4 fruit fly cellular contexts compared by ENCODE assay signal in genomic region chr3R:9013765-9014380, dm6.
TF ChIP-seq lines count a peak whose summit lies in the region.

No protein-coding gene starts in this region.

TF ChIP-seq in whole organism, adult, 20 proteins besides CTCF, POLR2A, EP300 and RAD21 (continued from another document):
- no peak for TF ChIP-seq ovo (GFP tag; optimal IDR thresholded peaks at IDR 0.05; lab: Kevin White, UChicago)
- peak; percentile 18 for TF ChIP-seq CG12768 (GFP tag; optimal IDR thresholded peaks at IDR 0.05; lab: Kevin White, UChicago)

TF ChIP-seq in whole organism, embryonic, 481 proteins besides CTCF, POLR2A, EP300 and RAD21 (continued from another document and continues in another):
- TF ChIP-seq HmgD (GFP tag; optimal IDR thresholded peaks at IDR 0.05; lab: Kevin White, UChicago) (peak; percentile 73), CG1647 (GFP tag; optimal IDR thresholded peaks at IDR 0.05; lab: Kevin White, UChicago) (peak; percentile 49), CG12155 (GFP tag; optimal IDR thresholded peaks at IDR 0.05; lab: Kevin White, UChicago) (peak; percentile 36), CG3163 (GFP tag; optimal IDR thresholded peaks at IDR 0.05; lab: Kevin White, UChicago) (peak; percentile 56), row (GFP tag; IDR thresholded peaks at IDR 0.05; lab: Robert Waterston, UW) (peak; percentile 56), CG17829 (tag; optimal IDR thresholded peaks at IDR 0.05; lab: Kevin White, UChicago) (peak; percentile 30), NfI (GFP tag; optimal IDR thresholded peaks at IDR 0.05; lab: Kevin White, UChicago) (peak; percentile 44), CG6175 (GFP tag; IDR thresholded peaks at IDR 0.05; lab: Robert Waterston, UW) (no peak), CG8924 (tag; optimal IDR thresholded peaks at IDR 0.05; lab: Kevin White, UChicago) (peak; percentile 51), Dll (GFP tag; IDR thresholded peaks at IDR 0.05; lab: Robert Waterston, UW; ENCODE audit: partially characterized antibody) (peak; percentile 46; the same call in 1 of the 4 replicates), CG11247 (GFP tag; IDR thresholded peaks at IDR 0.05; lab: Robert Waterston, UW) (0 out of 2 replicates have a peak, but pooled peaks have one; percentile 35), CG2875 (GFP tag; optimal IDR thresholded peaks at IDR 0.05; lab: Kevin White, UChicago) (peak; percentile 12), p53 (GFP tag; optimal IDR thresholded peaks at IDR 0.05; lab: Kevin White, UChicago) (peak; percentile 32), nom (GFP tag; optimal IDR thresholded peaks at IDR 0.05; lab: Kevin White, UChicago) (peak; percentile 38), CG10267 (tag; optimal IDR thresholded peaks at IDR 0.05; lab: Kevin White, UChicago) (peak; percentile 17), Dbx (GFP tag; IDR thresholded peaks at IDR 0.05; lab: Robert Waterston, UW) (peak; percentile 41; the same call in 1 of the 3 replicates), tap (tag; optimal IDR thresholded peaks at IDR 0.05; lab: Kevin White, UChicago) (no peak), Optix (GFP tag; IDR thresholded peaks at IDR 0.05; lab: Robert Waterston, UW) (no peak), lilli (GFP tag; optimal IDR thresholded peaks at IDR 0.05; lab: Kevin White, UChicago) (peak; percentile 82), Sry-δ (GFP tag; optimal IDR thresholded peaks at IDR 0.05; lab: Kevin White, UChicago) (peak; percentile 26), klu (GFP tag; IDR thresholded peaks at IDR 0.05; lab: Robert Waterston, UW) (no peak), CG8089 (GFP tag; optimal IDR thresholded peaks at IDR 0.05; lab: Kevin White, UChicago) (peak; percentile 13), CG2199 (GFP tag; IDR thresholded peaks at IDR 0.05; lab: Robert Waterston, UW) (no peak), crc (GFP tag; optimal IDR thresholded peaks at IDR 0.05; lab: Kevin White, UChicago) (peak; percentile 34), CG10366 (GFP tag; IDR thresholded peaks at IDR 0.05; lab: Robert Waterston, UW) (no peak), MESR4 (GFP tag; optimal IDR thresholded peaks at IDR 0.05; lab: Kevin White, UChicago) (peak; percentile 71), sd (tag; optimal IDR thresholded peaks at IDR 0.05; lab: Kevin White, UChicago) (peak; percentile 71), pan (optimal IDR thresholded peaks at IDR 0.05; lab: Kevin White, UChicago) (no peak), pan (GFP tag; optimal IDR thresholded peaks at IDR 0.05 in 1 of 2, IDR thresholded peaks at IDR 0.05 in 1 of 2) (peak in 1 of 2 experiments; percentile 36), CG1602 (GFP tag; optimal IDR thresholded peaks at IDR 0.05; lab: Kevin White, UChicago) (no peak), ara (GFP tag; IDR thresholded peaks at IDR 0.05; lab: Robert Waterston, UW) (no peak), CG12236 (GFP tag; optimal IDR thresholded peaks at IDR 0.05; lab: Kevin White, UChicago) (peak; percentile 0), dmrt11E (tag; optimal IDR thresholded peaks at IDR 0.05; lab: Kevin White, UChicago) (peak; percentile 33), Sin3A (optimal IDR thresholded peaks at IDR 0.05; lab: Kevin White, UChicago) (peak; percentile 38), CG15514 (GFP tag; optimal IDR thresholded peaks at IDR 0.05; lab: Kevin White, UChicago) (peak; percentile 63), grau (tag; optimal IDR thresholded peaks at IDR 0.05; lab: Kevin White, UChicago) (peak; percentile 54), CG13424 (tag; optimal IDR thresholded peaks at IDR 0.05; lab: Kevin White, UChicago) (peak; percentile 52), ewg (GFP tag; optimal IDR thresholded peaks at IDR 0.05; lab: Kevin White, UChicago) (peak; percentile 45), chif (GFP tag; optimal IDR thresholded peaks at IDR 0.05; lab: Kevin White, UChicago) (peak in 1 of 2 experiments; percentile 42), CG1233 (GFP tag; optimal IDR thresholded peaks at IDR 0.05; lab: Kevin White, UChicago) (peak; percentile 10), gfzf (GFP tag; optimal IDR thresholded peaks at IDR 0.05; lab: Kevin White, UChicago) (peak; percentile 14), CG4854 (GFP tag; optimal IDR thresholded peaks at IDR 0.05; lab: Kevin White, UChicago) (peak; percentile 17)

TF ChIP-seq in whole organism, prepupa, 60 proteins besides CTCF, POLR2A, EP300 and RAD21 (continued from another document):
- TF ChIP-seq Met (GFP tag; optimal IDR thresholded peaks at IDR 0.05; lab: Kevin White, UChicago) (no peak), vri (GFP tag; optimal IDR thresholded peaks at IDR 0.05; lab: Kevin White, UChicago) (peak; percentile 99), CG11762 (GFP tag; optimal IDR thresholded peaks at IDR 0.05; lab: Kevin White, UChicago; ENCODE audit: insufficient read depth) (no peak), CG6792 (GFP tag; optimal IDR thresholded peaks at IDR 0.05; lab: Kevin White, UChicago) (peak; percentile 47), CG8119 (GFP tag; IDR thresholded peaks at IDR 0.05; lab: Robert Waterston, UW) (no peak; the same call in 2 of the 3 replicates), salr (GFP tag; optimal IDR thresholded peaks at IDR 0.05; lab: Kevin White, UChicago) (no peak), Gug (GFP tag; IDR thresholded peaks at IDR 0.05; lab: Robert Waterston, UW) (0 out of 2 replicates have a peak, but pooled peaks have one; percentile 16), Ets96B (tag; optimal IDR thresholded peaks at IDR 0.05; lab: Kevin White, UChicago) (peak; percentile 15), CG3032 (tag; optimal IDR thresholded peaks at IDR 0.05; lab: Kevin White, UChicago) (peak; percentile 54), CG4318 (GFP tag; optimal IDR thresholded peaks at IDR 0.05; lab: Kevin White, UChicago) (no peak), CG7368 (GFP tag; optimal IDR thresholded peaks at IDR 0.05; lab: Kevin White, UChicago) (no peak), CG6808 (GFP tag; optimal IDR thresholded peaks at IDR 0.05; lab: Kevin White, UChicago) (no peak), net (GFP tag; optimal IDR thresholded peaks at IDR 0.05; lab: Kevin White, UChicago) (no peak), CG11902 (GFP tag; optimal IDR thresholded peaks at IDR 0.05; lab: Kevin White, UChicago) (peak; percentile 34), Hr39 (GFP tag; optimal IDR thresholded peaks at IDR 0.05; lab: Kevin White, UChicago) (no peak), Eip78C (GFP tag; lab: Kevin White, UChicago) (peak; percentile 80), dsx (GFP tag; optimal IDR thresholded peaks at IDR 0.05; lab: Kevin White, UChicago; ENCODE audit: poor library complexity, severe bottlenecking) (peak; percentile 32), CG1621 (tag; optimal IDR thresholded peaks at IDR 0.05; lab: Kevin White, UChicago) (peak; percentile 22), acj6 (GFP tag; optimal IDR thresholded peaks at IDR 0.05; lab: Kevin White, UChicago) (peak; percentile 64), CG6163 (GFP tag; IDR thresholded peaks at IDR 0.05; lab: Robert Waterston, UW) (peak; percentile 48; the same call in 2 of the 3 replicates), Eip93F (GFP tag; optimal IDR thresholded peaks at IDR 0.05; lab: Kevin White, UChicago) (no peak), Ets21C (GFP tag; optimal IDR thresholded peaks at IDR 0.05; lab: Kevin White, UChicago) (no peak), OdsH (GFP tag; optimal IDR thresholded peaks at IDR 0.05; lab: Kevin White, UChicago) (no peak), fd85E (GFP tag; optimal IDR thresholded peaks at IDR 0.05; lab: Kevin White, UChicago) (no peak), svp (GFP tag; lab: Kevin White, UChicago) (peak; percentile 28), Sox102F (GFP tag; optimal IDR thresholded peaks at IDR 0.05; lab: Kevin White, UChicago) (no peak), CG8632 (GFP tag; optimal IDR thresholded peaks at IDR 0.05; lab: Kevin White, UChicago) (no peak), CG15336 (GFP tag; IDR thresholded peaks at IDR 0.05; lab: Robert Waterston, UW) (no peak; the same call in 1 of the 2 replicates), achi (GFP tag; optimal IDR thresholded peaks at IDR 0.05; lab: Kevin White, UChicago) (no peak), topi (GFP tag; optimal IDR thresholded peaks at IDR 0.05; lab: Kevin White, UChicago) (peak; percentile 57), spab (GFP tag; optimal IDR thresholded peaks at IDR 0.05; lab: Kevin White, UChicago) (no peak), Hr38 (GFP tag; optimal IDR thresholded peaks at IDR 0.05; lab: Kevin White, UChicago) (no peak), CG32006 (GFP tag; optimal IDR thresholded peaks at IDR 0.05; lab: Kevin White, UChicago) (no peak), CG10631 (GFP tag; optimal IDR thresholded peaks at IDR 0.05; lab: Kevin White, UChicago) (no peak), CG16779 (tag; optimal IDR thresholded peaks at IDR 0.05; lab: Kevin White, UChicago) (no peak), Sox14 (GFP tag; optimal IDR thresholded peaks at IDR 0.05; lab: Kevin White, UChicago) (peak; percentile 65), CG9139 (GFP tag; optimal IDR thresholded peaks at IDR 0.05; lab: Kevin White, UChicago) (no peak), fkh (GFP tag; optimal IDR thresholded peaks at IDR 0.05; lab: Kevin White, UChicago) (peak; percentile 68), esn (GFP tag; optimal IDR thresholded peaks at IDR 0.05; lab: Kevin White, UChicago) (peak; percentile 74), Sox15 (GFP tag; optimal IDR thresholded peaks at IDR 0.05; lab: Kevin White, UChicago) (peak; percentile 21)

TF ChIP-seq in whole organism, wandering third instar larva, 38 proteins besides CTCF, POLR2A, EP300 and RAD21 (continued from another document):
- TF ChIP-seq pan (optimal IDR thresholded peaks at IDR 0.05; lab: Kevin White, UChicago) (no peak), Hr83 (GFP tag; optimal IDR thresholded peaks at IDR 0.05; lab: Kevin White, UChicago; ENCODE audit: poor library complexity, severe bottlenecking) (peak; percentile 14), fru (GFP tag; optimal IDR thresholded peaks at IDR 0.05; lab: Kevin White, UChicago) (peak; percentile 74), CG9705 (GFP tag; optimal IDR thresholded peaks at IDR 0.05; lab: Kevin White, UChicago) (peak; percentile 25), N (GFP tag; optimal IDR thresholded peaks at IDR 0.05; lab: Kevin White, UChicago) (no peak), jim (GFP tag; optimal IDR thresholded peaks at IDR 0.05; lab: Kevin White, UChicago) (no peak), sage (GFP tag; optimal IDR thresholded peaks at IDR 0.05; lab: Kevin White, UChicago) (no peak), Hr78 (GFP tag; optimal IDR thresholded peaks at IDR 0.05; lab: Kevin White, UChicago) (no peak), rgr (GFP tag; optimal IDR thresholded peaks at IDR 0.05; lab: Kevin White, UChicago) (peak; percentile 59), Hnf4 (GFP tag; optimal IDR thresholded peaks at IDR 0.05; lab: Kevin White, UChicago) (no peak)
TF ChIP-seq in whole organism, wandering third instar larva: peak in this region for 14.
